Worm (Caenorhabditis elegans): ENCODE measurements around the gene paf-2.
A peak's percentile ranks its signal among the peaks of the same experiment; 100 is the strongest.

The paf-2 gene

ce11 chrX:4245124-4245523 lies 52.4 kb downstream of the paf-2 start:
- TF ChIP-seq rbr-2 (tag; optimal IDR thresholded peaks at IDR 0.05) (no peak), T20F7.1 (GFP tag; optimal IDR thresholded peaks at IDR 0.05) (no peak), lim-7 (GFP tag; IDR thresholded peaks at IDR 0.05) (no peak), nhr-102 (tag; optimal IDR thresholded peaks at IDR 0.05) (no peak), unc-130 (GFP tag; optimal IDR thresholded peaks at IDR 0.05) (no peak), lin-39 (tag; optimal IDR thresholded peaks at IDR 0.05) (no peak), fkh-10 (GFP tag; optimal IDR thresholded peaks at IDR 0.05) (no peak), zfp-2 (tag; optimal IDR thresholded peaks at IDR 0.05) (no peak), dmd-8 (GFP tag; IDR thresholded peaks at IDR 0.05) (no peak), nhr-10 (tag; optimal IDR thresholded peaks at IDR 0.05) (no peak), lin-1 (GFP tag; IDR thresholded peaks at IDR 0.05) (no peak), unc-62 (GFP tag; optimal IDR thresholded peaks at IDR 0.05 in 1 of 2) (no peak), unc-62 (tag; optimal IDR thresholded peaks at IDR 0.05) (no peak), nhr-6 (tag; optimal IDR thresholded peaks at IDR 0.05) (no peak), egl-27 (tag; optimal IDR thresholded peaks at IDR 0.05) (no peak), ZK546.5 (tag; optimal IDR thresholded peaks at IDR 0.05) (no peak), ceh-62 (tag; optimal IDR thresholded peaks at IDR 0.05) (no peak), lin-38 (GFP tag; IDR thresholded peaks at IDR 0.05) (no peak), daf-8 (GFP tag; IDR thresholded peaks at IDR 0.05) (no peak), F44E2.7 (GFP tag; IDR thresholded peaks at IDR 0.05) (no peak), mdt-29 (GFP tag; IDR thresholded peaks at IDR 0.05) (peak; percentile 76), fos-1 (tag; optimal IDR thresholded peaks at IDR 0.05) (no peak), cey-2 (tag; optimal IDR thresholded peaks at IDR 0.05; ENCODE audit: borderline replicate concordance, insufficient read depth) (no peak), Y75B8A.6 (GFP tag; IDR thresholded peaks at IDR 0.05) (no peak), lsy-2 (tag; optimal IDR thresholded peaks at IDR 0.05) (peak in 1 of 2 experiments; percentile 0), R02D3.7 (tag; optimal IDR thresholded peaks at IDR 0.05) (no peak), nhr-237 (tag; optimal IDR thresholded peaks at IDR 0.05) (no peak), madf-5 (GFP tag; IDR thresholded peaks at IDR 0.05) (no peak), tra-1 (GFP tag; IDR thresholded peaks at IDR 0.05) (0 out of 2 replicates have a peak, but pooled peaks have one; percentile 51), jun-1 (tag; optimal IDR thresholded peaks at IDR 0.05) (no peak), snpc-1.2 (GFP tag; IDR thresholded peaks at IDR 0.05) (no peak), pqm-1 (tag; optimal IDR thresholded peaks at IDR 0.05) (peak; percentile 62), lir-3 (tag; optimal IDR thresholded peaks at IDR 0.05) (no peak), tag-97 (GFP tag; IDR thresholded peaks at IDR 0.05) (no peak), ceh-32 (tag; optimal IDR thresholded peaks at IDR 0.05; ENCODE audit: poor library complexity) (no peak), ceh-44 (GFP tag; IDR thresholded peaks at IDR 0.05) (no peak), ceh-20 (GFP tag; IDR thresholded peaks at IDR 0.05) (no peak), mep-1 (tag; optimal IDR thresholded peaks at IDR 0.05) (peak; percentile 37), Y48G9A.11 (GFP tag; IDR thresholded peaks at IDR 0.05) (no peak), nhr-76 (tag; optimal IDR thresholded peaks at IDR 0.05) (no peak), dmd-6 (GFP tag; IDR thresholded peaks at IDR 0.05) (peak; percentile 75), daf-16 (GFP tag; optimal IDR thresholded peaks at IDR 0.05) (peak in 1 of 2 experiments; percentile 3), daf-16 (tag; optimal IDR thresholded peaks at IDR 0.05) (peak; percentile 99), hlh-30 (tag; optimal IDR thresholded peaks at IDR 0.05; ENCODE audit: insufficient read depth) (peak; percentile 36), ctbp-1 (GFP tag; IDR thresholded peaks at IDR 0.05) (no peak), aly-2 (tag; optimal IDR thresholded peaks at IDR 0.05) (no peak), duxl-1 (tag; optimal IDR thresholded peaks at IDR 0.05; ENCODE audit: poor library complexity) (no peak), vab-7 (GFP tag; IDR thresholded peaks at IDR 0.05) (no peak), mes-2 (tag; optimal IDR thresholded peaks at IDR 0.05; ENCODE audit: poor library complexity, severe bottlenecking) (no peak), hif-1 (tag; optimal IDR thresholded peaks at IDR 0.05) (no peak), mxl-2 (GFP tag; conservative IDR thresholded peaks at IDR 0.05) (no peak), dmd-9 (GFP tag; IDR thresholded peaks at IDR 0.05) (no peak)

All from whole organism, L4 larva.